Fruit fly (Drosophila melanogaster): ENCODE measurements around the gene ERR.

ERR gene

dm6 chr3L:8150284-8150683 lies 36.2 kb downstream of the ERR start:
- TF ChIP-seq Abd-B (GFP tag; optimal IDR thresholded peaks at IDR 0.05) (no peak), CG6689 (GFP tag; IDR thresholded peaks at IDR 0.05) (no peak), Blimp-1 (GFP tag; optimal IDR thresholded peaks at IDR 0.05) (peak; percentile 51), org-1 (GFP tag; optimal IDR thresholded peaks at IDR 0.05) (no peak)

DNA sequence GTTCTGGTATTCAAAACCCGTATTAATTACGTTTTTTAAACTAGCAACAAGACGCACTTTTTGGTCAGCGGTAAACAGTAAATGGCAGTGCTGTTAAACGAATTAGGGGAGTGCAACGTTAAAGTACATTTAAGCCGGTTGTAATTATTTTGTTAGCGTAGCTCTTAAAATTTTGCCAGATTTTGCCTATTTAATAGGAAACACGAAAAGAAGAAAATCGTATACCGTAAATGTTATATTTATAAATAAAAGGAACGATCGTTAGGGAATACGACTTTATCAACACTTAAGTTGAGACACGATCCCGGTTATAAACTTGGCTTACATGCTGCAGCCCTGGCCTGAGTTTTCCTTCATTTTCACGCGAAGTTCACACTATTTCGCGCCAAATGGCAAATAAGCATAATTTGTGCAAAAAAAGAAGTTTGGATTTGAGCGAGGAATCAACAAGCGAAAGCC lies 49.0 kb downstream of the ERR start, which contains the start of the genes Setx and mus301:
Gene Setx (minus strand): TSS at position 51 of the 459 bp plus-strand sequence.
Gene mus301 (plus strand): TSS at position 361 of the 459 bp plus-strand sequence.
- TF ChIP-seq CG7963 (GFP tag; IDR thresholded peaks at IDR 0.05; ENCODE audit: partially characterized antibody) (no peak), Scr (GFP tag; IDR thresholded peaks at IDR 0.05; ENCODE audit: partially characterized antibody) (no peak; the same call in 1 of the 2 replicates), zf30C (GFP tag; optimal IDR thresholded peaks at IDR 0.05) (no peak), Dip3 (GFP tag; optimal IDR thresholded peaks at IDR 0.05) (peak; percentile 91), sc (optimal IDR thresholded peaks at IDR 0.05) (no peak), sc (GFP tag; optimal IDR thresholded peaks at IDR 0.05) (peak; percentile 34), tx (GFP tag; optimal IDR thresholded peaks at IDR 0.05) (peak; percentile 76), bowl (GFP tag; IDR thresholded peaks at IDR 0.05) (no peak), tll (GFP tag; optimal IDR thresholded peaks at IDR 0.05) (peak in 1 of 2 experiments; percentile 6), CG12942 (GFP tag; optimal IDR thresholded peaks at IDR 0.05) (peak; percentile 88), wek (GFP tag; optimal IDR thresholded peaks at IDR 0.05) (no peak), CG16813 (GFP tag; IDR thresholded peaks at IDR 0.05; ENCODE audit: partially characterized antibody) (no peak), dan (GFP tag; IDR thresholded peaks at IDR 0.05) (no peak; the same call in 1 of the 2 replicates), CG43689 (GFP tag; IDR thresholded peaks at IDR 0.05) (no peak), Aef1 (GFP tag; IDR thresholded peaks at IDR 0.05) (peak; percentile 75), NC2α (GFP tag; optimal IDR thresholded peaks at IDR 0.05) (peak; percentile 30), CG1602 (GFP tag; optimal IDR thresholded peaks at IDR 0.05) (peak; percentile 85), ato (GFP tag; IDR thresholded peaks at IDR 0.05; ENCODE audit: partially characterized antibody) (no peak), psq (GFP tag; optimal IDR thresholded peaks at IDR 0.05) (peak; percentile 42), phol (tag; optimal IDR thresholded peaks at IDR 0.05) (peak; percentile 88), CG3847 (GFP tag; IDR thresholded peaks at IDR 0.05) (peak; percentile 93), CG6813 (GFP tag; optimal IDR thresholded peaks at IDR 0.05) (no peak), ranshi (GFP tag; IDR thresholded peaks at IDR 0.05) (peak; percentile 68; the same call in 1 of the 2 replicates), CG17186 (GFP tag; optimal IDR thresholded peaks at IDR 0.05) (peak; percentile 77), tin (GFP tag; optimal IDR thresholded peaks at IDR 0.05) (peak; percentile 85), salm (tag; optimal IDR thresholded peaks at IDR 0.05) (no peak), CG17361 (GFP tag; IDR thresholded peaks at IDR 0.05) (no peak; the same call in 2 of the 3 replicates), Nf-YC (tag; optimal IDR thresholded peaks at IDR 0.05) (no peak), pum (GFP tag; optimal IDR thresholded peaks at IDR 0.05) (peak; percentile 81), wor (GFP tag; IDR thresholded peaks at IDR 0.05) (no peak), CG6254 (GFP tag; optimal IDR thresholded peaks at IDR 0.05) (peak; percentile 48), oc (tag; optimal IDR thresholded peaks at IDR 0.05) (no peak), her (GFP tag; optimal IDR thresholded peaks at IDR 0.05) (peak; percentile 36), sens-2 (GFP tag; IDR thresholded peaks at IDR 0.05) (no peak; the same call in 1 of the 2 replicates), CG14441 (GFP tag; IDR thresholded peaks at IDR 0.05) (peak; percentile 64; the same call in 1 of the 2 replicates), ken (GFP tag; IDR thresholded peaks at IDR 0.05) (peak; percentile 70; the same call in 1 of the 3 replicates), zfh1 (GFP tag; IDR thresholded peaks at IDR 0.05) (peak; percentile 73), Med (GFP tag) (peak; percentile 97), CG17328 (GFP tag; IDR thresholded peaks at IDR 0.05) (peak; percentile 63), CG18619 (GFP tag; optimal IDR thresholded peaks at IDR 0.05) (peak; percentile 77), CG10147 (GFP tag; optimal IDR thresholded peaks at IDR 0.05) (no peak), HLH4C (GFP tag; IDR thresholded peaks at IDR 0.05; ENCODE audit: partially characterized antibody) (no peak), cato (GFP tag; optimal IDR thresholded peaks at IDR 0.05; ENCODE audit: borderline replicate concordance) (peak; percentile 75), CG2202 (tag; optimal IDR thresholded peaks at IDR 0.05) (peak; percentile 49), shn (GFP tag; optimal IDR thresholded peaks at IDR 0.05) (peak; percentile 76)

Measured in whole organism, embryonic.